Worm (Caenorhabditis elegans): ENCODE results near the gene srg-53.
A peak's percentile ranks its signal among the peaks of the same experiment; 100 is the strongest.

srg-53 gene

ce11 chrV:856549-856948, 22.7 kb upstream of the srg-53 start, which contains the start of gene K09C6.2:
TSS of gene K09C6.2 (plus strand) at chrV:856849.
- TF ChIP-seq unc-98 (GFP tag; IDR thresholded peaks at IDR 0.05) (no peak), ces-1 (GFP tag; optimal IDR thresholded peaks at IDR 0.05) (no peak), zag-1 (tag; optimal IDR thresholded peaks at IDR 0.05) (no peak), nhr-77 (tag; optimal IDR thresholded peaks at IDR 0.05) (no peak), jun-1 (tag; optimal IDR thresholded peaks at IDR 0.05) (no peak), nhr-90 (tag; optimal IDR thresholded peaks at IDR 0.05; ENCODE audit: poor library complexity) (no peak), egl-27 (tag; optimal IDR thresholded peaks at IDR 0.05) (no peak), hlh-17 (GFP tag; optimal IDR thresholded peaks at IDR 0.05; ENCODE audit: borderline replicate concordance) (no peak), lin-13 (GFP tag; optimal IDR thresholded peaks at IDR 0.05) (no peak), efl-3 (GFP tag; optimal IDR thresholded peaks at IDR 0.05) (no peak), ceh-8 (GFP tag; optimal IDR thresholded peaks at IDR 0.05) (no peak), lin-39 (tag; optimal IDR thresholded peaks at IDR 0.05) (no peak), pqm-1 (tag; optimal IDR thresholded peaks at IDR 0.05) (no peak), mdl-1 (tag; optimal IDR thresholded peaks at IDR 0.05) (no peak), egl-13 (tag; optimal IDR thresholded peaks at IDR 0.05) (no peak)

ce11 chrV:858841-859456, 20.3 kb upstream of the srg-53 start:
- TF ChIP-seq ztf-4 (tag; optimal IDR thresholded peaks at IDR 0.05) (no peak), snpc-4 (tag; optimal IDR thresholded peaks at IDR 0.05) (peak; percentile 91)

ce11 chrV:866729-867128, 12.5 kb upstream of the srg-53 start, which contains the start of gene T02B11.3:
TSS of gene T02B11.3 (minus strand) at chrV:866829.
- no peak for TF ChIP-seq C16A3.4 (tag; optimal IDR thresholded peaks at IDR 0.05)
- no peak for TF ChIP-seq zag-1 (tag; optimal IDR thresholded peaks at IDR 0.05)
- TF ChIP-seq nhr-19 (GFP tag; conservative IDR thresholded peaks at IDR 0.05): no peak
- no peak for TF ChIP-seq snu-23 (GFP tag; optimal IDR thresholded peaks at IDR 0.05)
- no peak for TF ChIP-seq nhr-20 (tag; optimal IDR thresholded peaks at IDR 0.05)

ce11 chrV:871029-871428, 8.2 kb upstream of the srg-53 start, which contains the start of gene T02B11.4:
TSS of gene T02B11.4 (minus strand) at chrV:871129.
- TF ChIP-seq ceh-90 (tag; optimal IDR thresholded peaks at IDR 0.05): no peak
- no peak for TF ChIP-seq fkh-10 (GFP tag; optimal IDR thresholded peaks at IDR 0.05)
- TF ChIP-seq fkh-8 (tag; optimal IDR thresholded peaks at IDR 0.05): no peak
- no peak for TF ChIP-seq unc-30 (tag; optimal IDR thresholded peaks at IDR 0.05)
- TF ChIP-seq nhr-90 (tag; optimal IDR thresholded peaks at IDR 0.05; ENCODE audit: poor library complexity): no peak
- TF ChIP-seq snu-23 (GFP tag; optimal IDR thresholded peaks at IDR 0.05): no peak
- TF ChIP-seq pax-3 (tag; optimal IDR thresholded peaks at IDR 0.05): no peak
- TF ChIP-seq mdl-1 (tag; optimal IDR thresholded peaks at IDR 0.05): no peak

ce11 chrV:875945-876344, 3.3 kb upstream of the srg-53 start, which contains the start of gene T02B11.9:
TSS of gene T02B11.9 (plus strand) at chrV:876245.
- TF ChIP-seq hlh-4 (tag; optimal IDR thresholded peaks at IDR 0.05) (no peak), dsc-1 (tag; optimal IDR thresholded peaks at IDR 0.05) (no peak), ztf-11 (tag; optimal IDR thresholded peaks at IDR 0.05) (no peak), jun-1 (tag; optimal IDR thresholded peaks at IDR 0.05) (no peak), alr-1 (tag; optimal IDR thresholded peaks at IDR 0.05; ENCODE audit: borderline replicate concordance) (no peak), ztf-4 (tag; optimal IDR thresholded peaks at IDR 0.05) (no peak), nhr-237 (tag; optimal IDR thresholded peaks at IDR 0.05) (no peak)

ce11 chrV:878567-878966, 704 bp upstream of the srg-53 start, which contains the start of gene T02B11.8:
TSS of gene T02B11.8 (minus strand) at chrV:878667.
- no peak for TF ChIP-seq mdl-1 (tag; optimal IDR thresholded peaks at IDR 0.05)
- TF ChIP-seq unc-130 (tag; optimal IDR thresholded peaks at IDR 0.05): no peak
- TF ChIP-seq ceh-82 (tag; optimal IDR thresholded peaks at IDR 0.05): no peak
- no peak for TF ChIP-seq ceh-8 (GFP tag; optimal IDR thresholded peaks at IDR 0.05)

Measured in whole organism, L1 larva.